Fruit fly (Drosophila melanogaster) ovary, adult (tissue): ENCODE data around the gene pim.

Source experiments
- CG17801 ChIP-seq: fragments of 200-800 bp; optimal IDR thresholded peaks from 2 replicates; lab custom pipeline; 2019; ENCODE audit warnings: missing biosample characterization, mild to moderate bottlenecking, missing genetic modification characterization, moderate library complexity; ENCODE audit not compliant: partially characterized antibody

pim gene

DNA sequence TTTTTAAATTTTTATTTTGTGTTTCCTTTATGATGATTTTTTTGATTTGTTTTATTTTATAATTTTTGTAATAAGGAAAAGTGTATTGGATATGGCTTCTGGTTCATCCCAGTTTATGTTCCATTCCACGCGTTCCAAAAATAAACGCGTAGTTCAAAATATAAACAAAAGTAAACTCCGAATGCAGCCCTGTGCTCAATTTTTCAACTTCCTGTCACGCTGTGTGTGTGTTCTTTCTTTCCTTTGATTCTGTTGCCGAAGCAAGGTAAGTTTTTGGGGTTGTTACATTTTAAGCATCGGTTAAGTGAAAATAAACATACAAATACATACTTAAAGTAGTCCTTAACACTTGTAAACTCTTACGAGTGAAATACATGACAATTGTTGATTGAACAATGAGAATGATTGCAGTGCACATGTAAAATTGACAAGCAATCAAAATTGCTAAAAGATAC lies 45.4 kb downstream of the pim start, which contains the start of the genes Ip259 and RpS27A:
Gene Ip259, plus strand, starts transcription at position 231 of the 455 bp plus-strand sequence.
Gene RpS27A, plus strand, starts transcription at position 231 of the 455 bp plus-strand sequence.
- peak; percentile 83 for TF ChIP-seq CG17801 (GFP tag; lab: Kevin White, UChicago)
